Worm (Caenorhabditis elegans): ENCODE results near the gene C40A11.8.

- TF ChIP-seq nhr-10 (tag; optimal IDR thresholded peaks at IDR 0.05) (no peak), dpl-1 (GFP tag; optimal IDR thresholded peaks at IDR 0.05) (no peak), fos-1 (tag; optimal IDR thresholded peaks at IDR 0.05) (no peak), Y105C5A.15 (GFP tag; IDR thresholded peaks at IDR 0.05) (no peak), nhr-25 (tag; optimal IDR thresholded peaks at IDR 0.05; ENCODE audit: borderline replicate concordance, insufficient read depth) (no peak), nhr-11 (tag; optimal IDR thresholded peaks at IDR 0.05) (no peak)
Measured at ce11 chrII:2140817-2141216, 9.9 kb downstream of the C40A11.8 start, which contains the start of gene C40A11.3.

Data from whole organism, L4 larva.